Fruit fly (Drosophila melanogaster) Kc167 (cell line): Measurements from ENCODE around the gene nAChRbeta3.

ENCODE experiments used
- Myc ChIP-seq: fragments of >200 bp; optimal IDR thresholded peaks from 2 replicates; lab custom pipeline; 2017; ENCODE audit warnings: missing external identifiers
- insv ChIP-seq: fragments of >200 bp; optimal IDR thresholded peaks from 3 replicates; lab custom pipeline; 2018; ENCODE audit warnings: missing external identifiers
- psq ChIP-seq: fragments of >200 bp; optimal IDR thresholded peaks from 2 replicates; lab custom pipeline; 2017; ENCODE audit warnings: missing external identifiers
- ttk ChIP-seq: sonication (Bioruptor generic); optimal IDR thresholded peaks from 2 replicates; lab custom pipeline; 2017; ENCODE audit warnings: missing external identifiers

- TF ChIP-seq Myc (lab: Kevin White, UChicago), result no peak
- TF ChIP-seq insv, result no peak
- no peak for TF ChIP-seq ttk (lab: Kevin White, UChicago)
- TF ChIP-seq psq (lab: Kevin White, UChicago), result no peak
Measured at dm6 chr2L:507169-507568, 37.8 kb upstream of the nAChRbeta3 start.
